Fruit fly (Drosophila melanogaster): ENCODE measurements around the gene AgmNAT.

Gene AgmNAT

dm6 chrX:5783260-5784040 is 32.2 kb downstream of the AgmNAT start (continued):
- peak; percentile 64; the same call in 2 of the 3 replicates for TF ChIP-seq ken (GFP tag; IDR thresholded peaks at IDR 0.05)
- peak; percentile 53; the same call in 1 of the 3 replicates for TF ChIP-seq zfh1 (GFP tag; IDR thresholded peaks at IDR 0.05)
- TF ChIP-seq CG18262 (tag; optimal IDR thresholded peaks at IDR 0.05): peak; percentile 54
- peak; percentile 55; the same call in 1 of the 2 replicates for TF ChIP-seq CG32772 (GFP tag; IDR thresholded peaks at IDR 0.05)
- TF ChIP-seq lilli (GFP tag; optimal IDR thresholded peaks at IDR 0.05): peak; percentile 10
- TF ChIP-seq CG15073 (GFP tag; optimal IDR thresholded peaks at IDR 0.05): no peak
- TF ChIP-seq Drgx (GFP tag; IDR thresholded peaks at IDR 0.05): peak; percentile 75
- TF ChIP-seq seq (GFP tag; IDR thresholded peaks at IDR 0.05): no peak
- TF ChIP-seq D (optimal IDR thresholded peaks at IDR 0.05): no peak
- peak; percentile 42 for TF ChIP-seq D (GFP tag; optimal IDR thresholded peaks at IDR 0.05)
- TF ChIP-seq wor (GFP tag; IDR thresholded peaks at IDR 0.05): peak; percentile 58
- TF ChIP-seq mam (GFP tag; optimal IDR thresholded peaks at IDR 0.05): no peak
- TF ChIP-seq lbe (GFP tag; optimal IDR thresholded peaks at IDR 0.05): peak; percentile 59
- TF ChIP-seq Blimp-1 (GFP tag; optimal IDR thresholded peaks at IDR 0.05): peak; percentile 84
- no peak for TF ChIP-seq CG9876 (GFP tag; optimal IDR thresholded peaks at IDR 0.05)
- peak; percentile 51; the same call in 2 of the 3 replicates for TF ChIP-seq dysf (GFP tag; IDR thresholded peaks at IDR 0.05)
- TF ChIP-seq Rx (GFP tag; IDR thresholded peaks at IDR 0.05): peak; percentile 21; the same call in 1 of the 2 replicates
- TF ChIP-seq HLH54F (GFP tag; optimal IDR thresholded peaks at IDR 0.05): no peak
- peak; percentile 30 for TF ChIP-seq org-1 (GFP tag; optimal IDR thresholded peaks at IDR 0.05)
- no peak for TF ChIP-seq vfl (GFP tag; optimal IDR thresholded peaks at IDR 0.05)
- peak; percentile 26 for TF ChIP-seq CG10267 (tag; optimal IDR thresholded peaks at IDR 0.05)
- TF ChIP-seq CG8478 (optimal IDR thresholded peaks at IDR 0.05): no peak
- TF ChIP-seq CG17568 (GFP tag; optimal IDR thresholded peaks at IDR 0.05): no peak
- TF ChIP-seq run (tag; optimal IDR thresholded peaks at IDR 0.05): no peak
- TF ChIP-seq CG1233 (GFP tag; optimal IDR thresholded peaks at IDR 0.05): peak; percentile 6
- peak; percentile 22 for TF ChIP-seq CG12071 (GFP tag; optimal IDR thresholded peaks at IDR 0.05)
- peak; percentile 69 for TF ChIP-seq ci (GFP tag; IDR thresholded peaks at IDR 0.05)
- peak; percentile 35 for TF ChIP-seq tin (GFP tag; optimal IDR thresholded peaks at IDR 0.05)
- peak; percentile 68 for TF ChIP-seq CG6689 (GFP tag; IDR thresholded peaks at IDR 0.05)
- peak; percentile 8 for TF ChIP-seq HHEX (GFP tag; optimal IDR thresholded peaks at IDR 0.05)
- peak; percentile 72 for TF ChIP-seq CG11504 (tag; optimal IDR thresholded peaks at IDR 0.05)
- no peak for TF ChIP-seq CG1647 (GFP tag; optimal IDR thresholded peaks at IDR 0.05)
- TF ChIP-seq ATbp (GFP tag; optimal IDR thresholded peaks at IDR 0.05): peak; percentile 64
- TF ChIP-seq ranshi (GFP tag; IDR thresholded peaks at IDR 0.05): no peak
- no peak for TF ChIP-seq Atf-2 (GFP tag; optimal IDR thresholded peaks at IDR 0.05)
- TF ChIP-seq chif (GFP tag; optimal IDR thresholded peaks at IDR 0.05): peak in 1 of 2 experiments; percentile 24
- peak in 1 of 2 experiments; percentile 17 for TF ChIP-seq Pdp1 (GFP tag; optimal IDR thresholded peaks at IDR 0.05)
- TF ChIP-seq pnt (GFP tag; optimal IDR thresholded peaks at IDR 0.05): peak; percentile 22
- peak; percentile 38 for TF ChIP-seq grau (tag; optimal IDR thresholded peaks at IDR 0.05)
- TF ChIP-seq CG4424 (GFP tag; optimal IDR thresholded peaks at IDR 0.05): peak; percentile 17
- TF ChIP-seq dmrt99B (tag; optimal IDR thresholded peaks at IDR 0.05): peak; percentile 76
- peak; percentile 15; the same call in 1 of the 3 replicates for TF ChIP-seq CG11695 (GFP tag; IDR thresholded peaks at IDR 0.05)
- TF ChIP-seq ssp (GFP tag; IDR thresholded peaks at IDR 0.05): peak; percentile 27; the same call in 1 of the 2 replicates
- TF ChIP-seq klu (GFP tag; IDR thresholded peaks at IDR 0.05): no peak
- peak; percentile 69 for TF ChIP-seq gem (tag; optimal IDR thresholded peaks at IDR 0.05)
- TF ChIP-seq Hr51 (GFP tag; optimal IDR thresholded peaks at IDR 0.05): peak in 1 of 2 experiments; percentile 53
- peak; percentile 1 for TF ChIP-seq CG15601 (tag; optimal IDR thresholded peaks at IDR 0.05)
- no peak for TF ChIP-seq knrl (GFP tag; IDR thresholded peaks at IDR 0.05; ENCODE audit: partially characterized antibody)
- no peak for TF ChIP-seq hb (GFP tag; IDR thresholded peaks at IDR 0.05; ENCODE audit: partially characterized antibody)
